Worm (Caenorhabditis elegans): ENCODE data around the gene F47B10.8.
A peak's percentile ranks its signal among the peaks of the same experiment; 100 is the strongest.

Gene F47B10.8

DNA sequence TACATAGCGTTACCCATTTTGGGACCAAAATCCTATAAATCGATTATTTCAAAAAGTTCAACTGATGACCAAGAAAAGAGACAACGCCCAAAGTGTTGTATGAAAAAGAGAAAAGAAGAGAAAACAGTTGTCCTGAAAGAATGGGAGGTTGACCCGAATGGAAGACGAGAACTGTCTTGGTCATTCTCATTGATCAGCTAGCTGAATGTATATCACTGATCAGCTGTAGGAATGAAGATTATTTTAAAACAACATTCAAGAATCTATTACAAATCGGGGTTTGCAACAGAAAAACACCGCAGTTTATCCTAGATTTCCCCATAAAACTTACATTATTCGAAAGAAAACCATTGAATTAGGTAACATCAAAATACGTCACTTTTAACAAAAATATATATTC is 20.2 kb downstream of the F47B10.8 start, which contains the start of gene F47B10.5:
TSS of gene F47B10.5 (minus strand) at position 101 of the 400 bp plus-strand sequence.
- TF ChIP-seq aha-1 (tag) (peak; percentile 35), lin-1 (GFP tag; IDR thresholded peaks at IDR 0.05) (no peak)

DNA sequence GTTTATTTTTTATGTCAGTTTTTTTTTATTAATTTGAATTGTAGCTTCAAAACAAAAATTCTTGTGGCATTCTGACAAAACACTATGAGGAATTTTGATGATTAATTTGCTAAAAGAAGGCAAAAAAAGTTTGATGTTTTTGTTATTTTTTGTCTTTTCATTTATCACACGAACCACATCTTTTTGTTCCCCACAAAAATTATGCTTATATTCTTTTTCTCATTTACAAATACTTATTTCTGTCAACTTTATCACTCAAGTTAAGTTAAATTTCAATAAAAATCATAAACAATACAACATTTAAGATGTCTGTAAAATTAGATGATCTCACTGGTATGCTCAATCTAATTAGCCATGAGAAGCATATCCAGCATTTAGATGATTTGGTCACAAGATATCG is 22.4 kb downstream of the F47B10.8 start, which contains the start of gene F47B10.6:
TSS of gene F47B10.6 (plus strand) at position 301 of the 400 bp plus-strand sequence.
- no peak for TF ChIP-seq madf-9 (GFP tag; conservative IDR thresholded peaks at IDR 0.05)
- TF ChIP-seq nhr-48 (tag; optimal IDR thresholded peaks at IDR 0.05): no peak
- no peak for TF ChIP-seq pha-4 (GFP tag; IDR thresholded peaks at IDR 0.05)
- TF ChIP-seq pha-4 (tag; optimal IDR thresholded peaks at IDR 0.05): no peak
- TF ChIP-seq nhr-76 (tag; optimal IDR thresholded peaks at IDR 0.05): no peak
- TF ChIP-seq tag-97 (GFP tag; IDR thresholded peaks at IDR 0.05): no peak
- no peak for TF ChIP-seq snpc-4 (tag; optimal IDR thresholded peaks at IDR 0.05)
- no peak for TF ChIP-seq mdt-29 (GFP tag; IDR thresholded peaks at IDR 0.05)
- TF ChIP-seq zfp-2 (tag; optimal IDR thresholded peaks at IDR 0.05): no peak
- no peak for TF ChIP-seq lin-38 (GFP tag; IDR thresholded peaks at IDR 0.05)
- no peak for TF ChIP-seq daf-16 (GFP tag; optimal IDR thresholded peaks at IDR 0.05)
- TF ChIP-seq daf-16 (tag; optimal IDR thresholded peaks at IDR 0.05): no peak
- TF ChIP-seq duxl-1 (tag; optimal IDR thresholded peaks at IDR 0.05; ENCODE audit: poor library complexity): no peak

DNA sequence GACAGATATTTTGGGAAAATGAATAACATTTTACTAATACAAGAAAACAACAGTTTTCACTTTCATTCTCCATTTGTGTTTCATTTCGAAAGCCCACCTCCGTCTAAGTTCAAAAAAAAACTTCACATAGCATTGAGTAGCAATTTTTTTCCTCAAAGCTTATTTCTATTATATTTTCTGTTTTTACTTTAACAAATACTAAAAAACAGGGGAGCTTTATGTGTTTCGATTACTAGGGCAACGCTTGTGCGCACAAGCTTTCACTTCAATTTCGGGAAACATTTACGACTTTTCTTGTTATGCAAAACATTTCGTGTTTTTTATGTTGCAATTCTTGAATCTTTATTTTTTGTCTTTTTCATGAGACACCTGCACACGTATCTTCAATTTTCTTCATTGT is 24.7 kb downstream of the F47B10.8 start, which contains the start of gene T21E8.5:
TSS of gene T21E8.5 (plus strand) at position 301 of the 400 bp plus-strand sequence.
- TF ChIP-seq F49E8.2 (tag; optimal IDR thresholded peaks at IDR 0.05; ENCODE audit: borderline replicate concordance): no peak
- no peak for TF ChIP-seq F37D6.2 (tag; optimal IDR thresholded peaks at IDR 0.05)
- TF ChIP-seq ztf-11 (tag; optimal IDR thresholded peaks at IDR 0.05): no peak
- TF ChIP-seq nhr-76 (tag; optimal IDR thresholded peaks at IDR 0.05): no peak
- no peak for TF ChIP-seq Y75B8A.6 (GFP tag; IDR thresholded peaks at IDR 0.05)
- TF ChIP-seq hlh-30 (tag; optimal IDR thresholded peaks at IDR 0.05; ENCODE audit: insufficient read depth): no peak
- TF ChIP-seq zfp-2 (tag; optimal IDR thresholded peaks at IDR 0.05): no peak
- no peak for TF ChIP-seq lin-38 (GFP tag; IDR thresholded peaks at IDR 0.05)
- no peak for TF ChIP-seq ZK337.2 (GFP tag; IDR thresholded peaks at IDR 0.05)
- TF ChIP-seq unc-39 (tag; optimal IDR thresholded peaks at IDR 0.05): no peak
- TF ChIP-seq tra-1 (GFP tag; IDR thresholded peaks at IDR 0.05): no peak
- no peak for TF ChIP-seq nhr-25 (tag; optimal IDR thresholded peaks at IDR 0.05; ENCODE audit: borderline replicate concordance, insufficient read depth)
- no peak for TF ChIP-seq fos-1 (tag; optimal IDR thresholded peaks at IDR 0.05)
- TF ChIP-seq daf-12 (tag; optimal IDR thresholded peaks at IDR 0.05): no peak
- TF ChIP-seq mdt-29 (GFP tag; IDR thresholded peaks at IDR 0.05): no peak
- TF ChIP-seq mep-1 (tag; optimal IDR thresholded peaks at IDR 0.05): no peak
- no peak for TF ChIP-seq sdz-12 (GFP tag; optimal IDR thresholded peaks at IDR 0.05)

DNA sequence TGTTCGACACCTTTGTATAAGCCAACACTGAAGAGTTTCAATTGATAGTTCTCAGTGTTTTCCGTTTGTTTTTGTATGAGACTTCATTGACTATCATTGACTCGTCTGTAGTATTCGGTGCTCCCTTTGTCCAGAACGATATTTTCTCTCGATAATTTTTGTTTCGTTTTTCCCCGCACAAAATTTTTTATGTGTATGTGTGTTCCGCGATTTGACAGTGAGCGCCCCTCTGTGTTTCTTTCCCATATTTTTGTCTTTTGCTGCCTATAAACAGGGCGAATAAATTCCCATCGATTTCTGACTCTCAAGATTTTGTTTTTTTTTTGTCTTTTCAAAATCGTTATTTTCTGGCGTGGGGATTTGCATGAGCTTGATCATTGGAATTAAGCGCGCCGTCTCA is 27.4 kb downstream of the F47B10.8 start, which contains the start of gene T21E8.7:
TSS of gene T21E8.7 (plus strand) at position 301 of the 400 bp plus-strand sequence.
- TF ChIP-seq cey-2 (tag; optimal IDR thresholded peaks at IDR 0.05; ENCODE audit: borderline replicate concordance, insufficient read depth): no peak
- no peak for TF ChIP-seq zfp-3 (GFP tag; conservative IDR thresholded peaks at IDR 0.05)
- TF ChIP-seq dmd-6 (GFP tag; IDR thresholded peaks at IDR 0.05): no peak
- no peak for TF ChIP-seq ceh-32 (tag; optimal IDR thresholded peaks at IDR 0.05; ENCODE audit: poor library complexity)
- TF ChIP-seq attf-4 (tag; optimal IDR thresholded peaks at IDR 0.05): no peak
- TF ChIP-seq mdt-29 (GFP tag; IDR thresholded peaks at IDR 0.05): no peak
- no peak for TF ChIP-seq hmg-1.1 (GFP tag; IDR thresholded peaks at IDR 0.05)
- no peak for TF ChIP-seq T20F7.1 (GFP tag; optimal IDR thresholded peaks at IDR 0.05)
- no peak for TF ChIP-seq nhr-28 (tag; optimal IDR thresholded peaks at IDR 0.05)
- TF ChIP-seq snpc-1.2 (GFP tag; IDR thresholded peaks at IDR 0.05): no peak
- no peak for TF ChIP-seq fkh-10 (GFP tag; optimal IDR thresholded peaks at IDR 0.05)
- TF ChIP-seq dve-1 (tag; optimal IDR thresholded peaks at IDR 0.05; ENCODE audit: insufficient read depth): no peak
- no peak for TF ChIP-seq ces-1 (GFP tag; optimal IDR thresholded peaks at IDR 0.05)
- TF ChIP-seq ceh-82 (tag; optimal IDR thresholded peaks at IDR 0.05): no peak
- TF ChIP-seq lir-3 (tag; optimal IDR thresholded peaks at IDR 0.05): no peak
- TF ChIP-seq lin-13 (GFP tag; optimal IDR thresholded peaks at IDR 0.05): no peak
- TF ChIP-seq set-16 (GFP tag; IDR thresholded peaks at IDR 0.05): no peak

All from whole organism, L4 larva.